Fruit fly (Drosophila melanogaster) whole organism: ENCODE measurements around the gene CG11350.

Source experiments
- CG8478 ChIP-seq: fragments of >200 bp; optimal IDR thresholded peaks from 2 replicates; lab custom pipeline; 2018; ENCODE audit warnings: inconsistent platforms
- Dll ChIP-seq: fragments of >200 bp; optimal IDR thresholded peaks from 2 replicates; lab custom pipeline; 2017
- EcR ChIP-seq, 2 experiments: fragments of >200 bp; optimal IDR thresholded peaks; 2 replicates each; lab custom pipeline; 2017; ENCODE audit warnings: missing biosample characterization in 2 of 2, missing genetic modification characterization in 2 of 2, missing genetic modification reagents in 2 of 2
- pan ChIP-seq: fragments of >200 bp; optimal IDR thresholded peaks from 2 replicates; lab custom pipeline; 2017
- psq ChIP-seq: fragments of >200 bp; optimal IDR thresholded peaks from 2 replicates; lab custom pipeline; 2017
- usp ChIP-seq: fragments of >200 bp; optimal IDR thresholded peaks from 2 replicates; lab custom pipeline; 2017; ENCODE audit warnings: missing biosample characterization, missing genetic modification characterization, mixed read lengths

CG11350 gene

DNA sequence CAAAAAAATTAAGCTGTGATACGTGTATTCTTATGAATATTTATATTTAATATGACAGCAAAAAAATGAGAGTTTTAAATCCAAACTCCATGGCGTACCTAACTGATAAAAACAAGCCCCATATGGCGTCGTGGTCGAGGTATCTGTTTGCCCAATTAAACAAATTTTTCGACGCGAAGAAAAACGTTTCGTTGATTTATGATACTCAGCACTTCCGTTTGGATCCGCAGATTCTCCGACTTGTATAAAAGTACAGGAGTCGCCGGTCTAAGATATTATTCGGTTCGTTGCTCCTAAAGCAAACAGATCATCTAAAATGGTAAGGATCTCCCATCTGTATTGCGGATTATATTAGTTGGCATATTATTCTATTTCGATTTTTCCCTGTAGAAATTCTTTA is 11.2 kb upstream of the CG11350 start, which contains the start of gene CG32248:
CG32248 (plus strand) TSS at position 301 of the 400 bp plus-strand sequence.
- TF ChIP-seq Dll (lab: Kevin White, UChicago): no peak
- TF ChIP-seq usp (GFP tag; lab: Kevin White, UChicago): no peak
- no peak for TF ChIP-seq pan (lab: Kevin White, UChicago)
- no peak for TF ChIP-seq psq (lab: Kevin White, UChicago)
- TF ChIP-seq CG8478: no peak
- no peak for TF ChIP-seq EcR (GFP tag; optimal IDR thresholded peaks at IDR 0.05; lab: Kevin White, UChicago)

DNA sequence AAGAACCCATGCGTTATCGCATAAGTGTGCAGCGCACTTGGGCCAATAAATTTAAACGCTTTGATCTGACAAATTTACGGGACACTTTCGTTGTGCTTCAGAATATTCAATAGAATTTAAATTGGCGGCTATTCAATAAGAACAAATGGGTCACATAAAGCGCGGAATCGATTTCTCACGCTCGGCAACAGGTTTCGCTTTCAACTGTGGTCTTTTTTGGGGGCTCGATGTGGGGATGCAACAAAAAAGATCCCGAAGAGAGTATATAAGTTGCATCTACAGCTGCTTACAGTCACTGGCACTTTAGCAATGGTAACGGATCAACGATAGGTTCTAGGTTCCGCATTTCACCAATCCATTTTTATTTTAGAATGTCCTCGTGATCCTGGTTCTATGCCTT is 9.8 kb upstream of the CG11350 start, which contains the start of gene CG11349:
CG11349 (plus strand) TSS at position 301 of the 400 bp plus-strand sequence.
- TF ChIP-seq CG8478 (no peak), psq (lab: Kevin White, UChicago) (no peak), pan (lab: Kevin White, UChicago) (no peak), EcR (GFP tag; optimal IDR thresholded peaks at IDR 0.05; lab: Kevin White, UChicago) (no peak), usp (GFP tag; lab: Kevin White, UChicago) (no peak)

DNA sequence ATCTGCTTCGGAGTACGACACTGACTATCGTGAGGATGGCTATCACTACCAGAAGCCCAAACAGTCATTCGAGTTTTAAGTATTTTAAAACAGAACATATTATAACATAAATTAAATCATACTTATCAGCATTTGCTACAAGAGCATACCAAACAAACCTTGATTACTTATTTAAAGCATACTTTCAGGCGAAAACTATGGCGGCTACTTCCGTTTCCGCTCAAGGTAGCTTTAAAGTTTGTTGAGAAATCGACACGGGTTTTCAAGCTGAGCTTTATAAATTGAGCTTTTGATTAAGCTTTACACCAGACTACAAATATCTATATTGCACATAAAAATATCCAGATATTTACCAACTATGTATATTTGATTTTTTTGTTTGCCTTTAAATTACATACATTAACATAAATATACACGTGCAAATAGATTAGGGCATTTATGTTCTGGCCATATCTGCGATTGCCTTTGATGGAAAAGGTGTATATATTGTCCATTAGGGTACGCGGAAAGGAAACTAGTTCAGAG is 7.6 kb upstream of the CG11350 start:
- no peak for TF ChIP-seq pan (lab: Kevin White, UChicago)
- TF ChIP-seq usp (GFP tag; lab: Kevin White, UChicago): no peak
- TF ChIP-seq EcR (GFP tag; optimal IDR thresholded peaks at IDR 0.05; lab: Kevin White, UChicago): no peak

DNA sequence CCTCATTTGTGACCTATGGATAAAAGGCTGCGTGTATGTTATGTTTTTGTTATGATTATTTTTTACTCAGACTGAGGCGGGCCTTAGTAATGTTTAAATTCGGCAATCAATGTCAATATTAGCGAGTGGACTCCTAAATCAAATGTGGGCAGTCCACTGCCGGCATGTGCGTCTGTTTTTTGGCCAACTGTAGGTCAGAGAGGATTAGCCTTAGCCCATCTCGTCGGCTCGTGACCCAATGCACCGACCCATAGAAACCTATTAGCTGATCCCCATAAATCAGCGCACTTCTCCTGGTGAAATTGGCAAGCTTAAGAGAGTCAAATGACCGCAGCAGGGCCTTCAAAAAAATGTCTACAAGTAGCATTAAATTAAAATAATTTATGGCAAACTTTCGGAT is 6.9 kb upstream of the CG11350 start:
- TF ChIP-seq pan (lab: Kevin White, UChicago): no peak
- no peak for TF ChIP-seq CG8478
- TF ChIP-seq EcR (GFP tag; optimal IDR thresholded peaks at IDR 0.05; lab: Kevin White, UChicago): no peak
- no peak for TF ChIP-seq Dll (lab: Kevin White, UChicago)
- no peak for TF ChIP-seq psq (lab: Kevin White, UChicago)
- TF ChIP-seq usp (GFP tag; lab: Kevin White, UChicago): no peak

DNA sequence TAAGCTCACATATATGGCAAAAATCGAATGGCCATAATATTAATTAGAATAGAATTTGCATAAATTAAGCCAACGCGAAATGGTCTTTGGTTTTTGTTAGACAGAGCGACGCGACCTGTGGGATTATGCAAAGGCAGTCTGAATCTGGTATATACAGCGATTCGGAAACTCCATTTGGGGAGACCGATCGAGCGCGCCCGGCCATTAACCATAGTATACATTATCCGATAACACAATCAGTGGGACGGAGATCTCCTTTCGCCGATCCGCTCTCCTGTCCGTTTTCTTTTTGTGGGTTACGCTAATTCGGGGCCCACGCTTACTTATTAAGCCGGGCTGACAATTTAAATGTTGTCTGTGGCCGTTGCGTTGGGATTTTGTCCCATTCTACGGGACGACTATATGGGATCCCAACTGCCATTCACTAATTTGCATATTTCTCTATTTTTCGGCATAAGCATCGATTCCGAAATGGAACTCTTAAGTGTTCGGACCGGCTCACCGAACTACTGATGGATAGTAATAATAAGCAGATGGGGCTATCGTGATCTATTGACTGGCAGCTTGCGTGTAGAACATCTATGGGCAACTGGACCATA is 4.9 kb upstream of the CG11350 start:
- no peak for TF ChIP-seq psq (lab: Kevin White, UChicago)
- no peak for TF ChIP-seq usp (GFP tag; lab: Kevin White, UChicago)
- TF ChIP-seq Dll (lab: Kevin White, UChicago): no peak
- no peak for TF ChIP-seq CG8478
- no peak for TF ChIP-seq EcR (GFP tag; optimal IDR thresholded peaks at IDR 0.05; lab: Kevin White, UChicago)
- no peak for TF ChIP-seq pan (lab: Kevin White, UChicago)

DNA sequence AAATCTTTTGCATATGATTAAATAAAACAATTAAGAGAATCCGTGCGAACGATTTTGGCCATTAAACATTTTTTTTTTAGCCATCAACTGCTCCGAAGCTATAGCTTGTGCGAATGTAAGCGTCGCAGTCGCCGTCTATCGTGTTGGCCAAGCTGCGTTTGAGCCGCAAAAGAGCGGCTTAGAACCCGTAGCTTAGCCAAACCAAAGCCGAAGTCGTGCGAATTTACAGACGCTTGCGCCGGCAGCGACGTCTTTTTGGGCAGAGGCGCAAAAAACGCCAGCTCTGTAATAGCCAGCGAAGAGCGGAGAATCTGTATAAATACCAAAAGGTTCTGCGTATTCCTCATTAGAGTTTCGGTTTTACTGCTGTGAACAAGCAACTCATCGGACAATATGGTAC is 2.7 kb upstream of the CG11350 start, which contains the start of gene CG7465:
CG7465 (plus strand) TSS at position 346 of the 400 bp plus-strand sequence.
- TF ChIP-seq EcR (GFP tag; optimal IDR thresholded peaks at IDR 0.05; lab: Kevin White, UChicago): no peak
- TF ChIP-seq psq (lab: Kevin White, UChicago): no peak
- TF ChIP-seq Dll (lab: Kevin White, UChicago): no peak
- TF ChIP-seq pan (lab: Kevin White, UChicago): no peak
- no peak for TF ChIP-seq usp (GFP tag; lab: Kevin White, UChicago)
- TF ChIP-seq CG8478: no peak

DNA sequence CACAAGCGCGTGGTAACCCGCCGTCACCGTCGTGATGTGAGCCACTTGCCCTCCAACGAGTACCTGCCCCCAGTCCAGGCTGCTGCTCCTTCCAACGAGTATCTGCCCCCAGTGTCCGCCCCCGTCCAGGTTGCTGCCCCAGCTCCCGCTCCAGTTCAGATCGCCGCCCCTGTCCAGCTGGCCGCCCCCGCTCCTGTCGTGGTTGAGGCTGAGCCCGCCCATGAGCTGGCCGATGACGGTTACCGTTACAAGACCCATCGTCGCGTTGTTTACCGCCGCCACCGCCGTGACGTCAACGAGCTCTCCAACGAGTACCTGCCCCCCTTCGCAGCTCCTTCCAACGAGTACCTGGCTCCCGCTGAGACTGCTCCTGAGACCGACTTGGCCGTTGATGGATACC is 1.8 kb upstream of the CG11350 start:
- no peak for TF ChIP-seq pan (lab: Kevin White, UChicago)
- TF ChIP-seq usp (GFP tag; lab: Kevin White, UChicago): no peak
- no peak for TF ChIP-seq EcR (GFP tag; optimal IDR thresholded peaks at IDR 0.05; lab: Kevin White, UChicago)
- no peak for TF ChIP-seq psq (lab: Kevin White, UChicago)
- no peak for TF ChIP-seq Dll (lab: Kevin White, UChicago)
- no peak for TF ChIP-seq CG8478

DNA sequence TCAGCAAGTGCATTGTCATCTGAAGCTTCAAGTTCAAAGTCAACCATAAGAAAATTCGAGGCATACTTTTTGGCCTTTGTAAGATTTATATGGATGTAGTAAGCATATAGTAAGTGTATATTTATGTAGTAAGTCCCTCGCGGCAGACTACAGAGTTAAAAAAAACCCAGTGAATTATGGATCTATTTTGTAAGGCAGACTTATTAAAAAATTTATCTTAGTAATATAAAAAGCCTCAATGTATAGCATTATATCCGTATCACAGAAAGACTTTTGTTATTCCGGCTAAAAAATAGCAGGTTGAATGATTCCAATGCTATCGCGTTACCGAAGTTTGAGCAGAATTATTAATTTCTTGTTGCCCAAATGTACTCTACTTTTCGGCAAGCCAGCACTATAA is 2.0 kb downstream of the CG11350 start:
- TF ChIP-seq EcR (GFP tag; optimal IDR thresholded peaks at IDR 0.05; lab: Kevin White, UChicago): no peak

DNA sequence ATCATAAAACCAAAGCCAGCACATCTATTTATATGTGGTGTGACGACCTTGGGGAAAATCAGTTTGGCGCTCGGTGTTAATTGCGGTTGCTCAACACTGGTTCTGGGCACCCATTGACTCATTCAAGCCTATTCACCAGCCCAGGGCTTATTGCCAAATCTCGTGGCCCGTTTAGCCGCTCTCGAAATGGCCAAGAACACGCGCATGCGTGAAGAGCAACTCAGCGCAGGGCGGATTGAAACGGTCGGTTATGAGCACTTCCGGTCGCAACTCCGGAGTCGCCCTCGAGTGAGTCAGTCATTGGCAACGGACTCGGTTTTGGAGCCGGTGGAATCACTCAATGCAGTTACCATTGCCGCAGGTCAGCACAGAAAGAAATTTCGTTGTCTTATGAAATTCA is 6.9 kb downstream of the CG11350 start:
- no peak for TF ChIP-seq Dll (lab: Kevin White, UChicago)
- TF ChIP-seq usp (GFP tag; lab: Kevin White, UChicago): no peak
- no peak for TF ChIP-seq pan (lab: Kevin White, UChicago)
- no peak for TF ChIP-seq psq (lab: Kevin White, UChicago)
- TF ChIP-seq EcR (GFP tag; optimal IDR thresholded peaks at IDR 0.05; lab: Kevin White, UChicago): no peak
- no peak for TF ChIP-seq CG8478

DNA sequence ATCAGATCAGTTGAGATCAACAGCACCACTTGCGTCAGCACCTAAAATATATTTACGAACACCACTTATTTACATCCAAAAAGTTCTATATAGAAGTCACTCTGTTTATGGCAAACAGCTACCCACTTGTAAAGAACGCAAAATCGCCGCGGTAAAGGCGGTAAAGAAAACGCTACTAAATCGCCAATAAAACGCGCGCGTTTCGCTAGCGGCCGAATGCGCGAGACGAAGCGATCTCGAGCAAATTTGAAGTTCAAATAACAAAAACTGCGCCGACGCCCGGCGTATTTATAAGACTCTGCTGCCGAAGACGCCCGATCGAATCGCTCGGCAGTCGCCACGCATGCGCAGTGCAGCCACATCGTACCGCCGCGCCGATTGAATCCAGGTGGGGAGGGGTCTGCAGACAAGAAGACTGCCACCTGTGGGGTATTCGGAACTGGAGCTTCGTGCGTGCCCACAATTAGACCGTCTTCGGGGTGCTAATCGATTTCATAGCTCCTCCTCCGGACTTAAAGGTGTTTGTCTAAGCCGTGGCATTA is 8.2 kb downstream of the CG11350 start, which contains the start of gene CG13722:
CG13722 (minus strand) TSS at position 262 of the 542 bp plus-strand sequence.
- TF ChIP-seq Dll (lab: Kevin White, UChicago) (no peak), CG8478 (no peak)

DNA sequence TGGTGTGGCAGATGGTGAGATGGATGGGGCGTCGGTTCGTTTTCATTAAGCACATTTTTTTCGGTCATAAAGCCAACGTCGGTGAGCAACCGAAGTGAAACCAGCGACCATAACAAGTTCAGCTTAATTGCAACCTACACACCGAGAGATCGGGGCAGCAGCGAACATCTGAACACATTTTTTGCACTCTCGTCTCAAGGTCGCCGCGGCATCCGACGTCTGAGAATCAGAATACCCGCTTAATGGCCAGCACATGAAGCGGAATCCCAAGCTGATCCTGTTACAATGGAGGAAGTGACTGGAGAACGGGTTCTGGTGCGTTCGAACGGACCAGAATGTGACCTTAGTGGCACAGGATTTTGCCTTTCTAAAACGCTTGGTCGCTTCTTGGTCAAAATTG is 11.0 kb downstream of the CG11350 start:
- no peak for TF ChIP-seq Dll (lab: Kevin White, UChicago)
- no peak for TF ChIP-seq pan (lab: Kevin White, UChicago)
- no peak for TF ChIP-seq psq (lab: Kevin White, UChicago)
- TF ChIP-seq EcR (GFP tag; optimal IDR thresholded peaks at IDR 0.05; lab: Kevin White, UChicago): no peak
- TF ChIP-seq usp (GFP tag; lab: Kevin White, UChicago): no peak
- TF ChIP-seq CG8478: no peak

DNA sequence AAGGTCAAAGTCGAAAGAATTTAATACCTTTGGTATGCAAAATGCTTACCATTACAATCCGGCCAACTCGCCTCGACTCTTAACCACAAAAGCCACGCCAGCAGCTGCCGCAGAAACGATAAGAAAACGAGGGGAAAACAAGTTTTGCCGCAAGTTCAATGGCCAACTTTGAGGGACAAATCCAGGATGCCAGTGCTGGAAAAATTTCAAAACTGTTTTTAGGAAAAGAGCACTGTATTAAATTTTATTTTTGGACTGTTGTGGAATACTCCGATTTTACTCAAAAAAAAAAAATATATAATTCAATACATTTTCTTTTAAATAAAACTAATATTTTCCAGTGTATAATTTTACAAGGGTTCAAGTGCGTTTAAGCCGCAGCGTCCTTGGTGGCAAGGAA is 12.0 kb downstream of the CG11350 start:
- no peak for TF ChIP-seq Dll (lab: Kevin White, UChicago)
- peak in 1 of 2 experiments; percentile 66 for TF ChIP-seq EcR (GFP tag; optimal IDR thresholded peaks at IDR 0.05; lab: Kevin White, UChicago)
- no peak for TF ChIP-seq psq (lab: Kevin White, UChicago)
- TF ChIP-seq usp (GFP tag; lab: Kevin White, UChicago): no peak
- TF ChIP-seq pan (lab: Kevin White, UChicago): no peak
- TF ChIP-seq CG8478: no peak
